Worm (Caenorhabditis elegans): ENCODE data around the gene cdgs-1.

cdgs-1 gene

DNA sequence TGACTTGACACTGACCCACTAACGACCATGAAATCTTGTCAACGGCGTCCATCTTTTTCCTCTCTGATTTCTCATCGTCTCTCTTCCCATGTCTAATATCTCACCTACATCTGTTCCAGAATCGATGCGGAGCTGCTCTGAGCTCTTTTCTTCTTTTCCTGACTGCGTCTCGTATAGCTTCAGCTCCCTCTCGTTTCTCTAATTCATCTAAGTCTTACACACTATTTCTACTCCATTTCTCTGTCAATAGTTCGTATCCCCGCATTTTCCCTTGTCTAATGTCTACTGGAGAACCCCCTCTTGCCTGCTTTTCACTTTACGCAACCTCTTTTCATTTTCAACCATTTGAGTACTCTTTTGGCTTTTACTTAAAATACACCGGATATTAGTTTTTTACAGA is 2.3 kb upstream of the cdgs-1 start, which contains the start of gene ric-3:
Gene ric-3 (plus strand): TSS at position 400 of the 400 bp plus-strand sequence.
- TF ChIP-seq unc-62 (GFP tag; optimal IDR thresholded peaks at IDR 0.05), result no peak

DNA sequence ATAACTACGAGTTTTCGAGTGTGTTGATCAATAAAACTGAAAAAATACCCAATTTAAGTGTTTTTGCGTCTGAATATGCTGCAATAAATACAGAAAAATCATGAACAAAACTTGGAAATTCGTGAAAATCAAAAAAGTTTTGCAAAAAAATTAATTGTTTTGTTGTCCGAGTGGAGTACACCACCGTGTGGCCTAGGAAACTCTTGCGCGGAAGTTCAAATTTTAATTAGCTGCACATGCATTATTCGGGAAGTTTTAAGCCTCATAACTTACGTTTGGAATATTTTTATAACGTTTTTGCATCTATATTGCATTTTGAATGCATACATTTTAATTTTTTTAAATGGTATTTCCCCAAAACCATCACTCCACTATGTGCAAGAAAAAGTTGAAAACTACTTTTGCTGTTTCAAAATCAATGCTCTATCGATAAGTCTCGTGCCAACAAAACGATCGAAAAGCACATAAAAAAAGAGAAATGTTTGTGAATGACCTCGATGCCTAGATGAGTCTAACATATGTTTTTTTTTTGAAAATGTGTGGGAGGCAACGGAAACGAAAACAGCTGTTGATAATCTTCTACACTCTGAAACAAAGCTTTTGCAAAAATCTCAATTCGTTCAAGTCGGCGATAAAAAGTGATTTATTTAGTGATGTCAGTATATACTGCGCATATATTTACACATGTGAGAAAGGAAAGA is 1.0 kb upstream of the cdgs-1 start:
- no peak for TF ChIP-seq unc-62 (GFP tag; optimal IDR thresholded peaks at IDR 0.05)

DNA sequence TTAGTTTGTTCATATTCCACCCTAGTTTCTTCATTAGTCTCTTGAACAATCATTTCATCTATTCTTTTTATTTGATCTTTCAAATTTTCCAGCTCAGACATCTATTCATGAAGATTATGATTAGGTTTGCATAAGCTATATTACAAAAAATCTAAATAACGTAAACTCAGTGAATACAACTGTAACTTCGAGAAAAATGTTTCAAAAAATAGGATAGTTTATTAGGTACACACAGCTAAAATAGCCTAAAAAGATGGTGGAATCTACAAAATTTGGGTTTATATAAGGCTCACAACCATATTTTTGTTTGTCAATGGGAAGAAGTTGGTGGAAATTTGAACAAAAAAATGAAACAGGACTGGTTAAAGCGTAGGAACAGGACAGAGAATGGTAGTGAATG is 2.8 kb downstream of the cdgs-1 start, which contains the start of gene zgpa-1:
Gene zgpa-1 (minus strand): TSS at position 101 of the 400 bp plus-strand sequence.
- TF ChIP-seq unc-62 (GFP tag; optimal IDR thresholded peaks at IDR 0.05), result no peak

DNA sequence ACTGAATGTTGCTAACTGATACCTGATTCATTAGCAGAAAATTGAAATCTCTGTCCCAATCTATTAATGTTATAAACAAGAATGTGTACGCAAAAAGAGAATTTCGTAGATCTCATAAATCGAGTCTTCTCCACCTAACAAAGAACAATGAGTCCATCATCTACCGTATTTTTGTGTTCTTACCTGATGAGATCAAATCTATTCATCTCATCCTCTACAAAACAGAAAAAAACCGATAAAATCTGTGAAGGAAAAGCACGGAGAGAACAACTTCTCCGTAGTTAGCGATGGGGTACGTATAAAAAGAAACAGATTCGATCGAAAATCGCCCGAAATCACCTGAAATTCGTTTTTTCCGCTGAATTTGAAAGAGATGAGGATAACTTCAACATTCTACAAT is 7.0 kb downstream of the cdgs-1 start, which contains the start of gene C33H5.1:
Gene C33H5.1 (plus strand): TSS at position 330 of the 400 bp plus-strand sequence.
- TF ChIP-seq unc-62 (GFP tag; optimal IDR thresholded peaks at IDR 0.05), result no peak

DNA sequence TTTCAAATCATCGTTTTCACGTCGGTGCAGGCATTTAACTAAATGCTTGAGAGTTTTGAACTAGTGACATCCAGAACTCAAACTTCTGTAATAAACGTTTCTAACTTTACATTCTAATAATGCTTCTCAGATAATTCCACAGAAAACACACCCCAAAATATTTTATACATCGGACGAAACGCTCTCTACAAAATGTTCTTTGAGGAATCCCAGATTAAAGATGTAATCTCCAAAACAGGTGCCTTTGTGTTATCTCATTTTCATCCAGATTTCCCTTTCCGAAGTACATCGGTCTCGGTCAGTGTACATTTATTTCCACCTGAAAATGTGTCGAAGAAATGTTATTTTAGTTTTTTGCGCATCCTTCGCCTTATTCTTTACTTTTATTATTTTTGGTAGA is 10.8 kb downstream of the cdgs-1 start, which contains the start of gene C33H5.2:
Gene C33H5.2 (plus strand): TSS at position 301 of the 400 bp plus-strand sequence.
- no peak for TF ChIP-seq unc-62 (GFP tag; optimal IDR thresholded peaks at IDR 0.05)

DNA sequence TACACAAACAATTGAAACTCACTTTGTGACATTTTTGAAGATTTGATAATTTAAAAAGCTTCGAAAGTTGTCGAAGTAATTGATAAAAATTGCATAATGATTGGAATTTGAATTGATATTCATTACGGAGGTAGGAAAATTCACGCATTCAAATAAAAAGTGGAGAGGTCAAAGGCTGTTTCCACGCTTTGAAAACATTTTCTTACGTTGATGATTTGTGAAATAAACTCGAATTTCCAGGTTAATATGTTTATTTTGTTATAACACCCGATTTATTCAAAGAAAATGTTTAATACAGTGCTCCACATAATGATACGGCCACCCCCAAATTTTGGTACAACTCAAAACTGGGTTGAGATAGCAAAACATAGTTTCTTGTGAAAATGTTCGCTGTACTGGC is 12.3 kb downstream of the cdgs-1 start, which contains the start of gene C33H5.16:
Gene C33H5.16 (minus strand): TSS at position 101 of the 400 bp plus-strand sequence.
- TF ChIP-seq unc-62 (GFP tag; optimal IDR thresholded peaks at IDR 0.05), result no peak

DNA sequence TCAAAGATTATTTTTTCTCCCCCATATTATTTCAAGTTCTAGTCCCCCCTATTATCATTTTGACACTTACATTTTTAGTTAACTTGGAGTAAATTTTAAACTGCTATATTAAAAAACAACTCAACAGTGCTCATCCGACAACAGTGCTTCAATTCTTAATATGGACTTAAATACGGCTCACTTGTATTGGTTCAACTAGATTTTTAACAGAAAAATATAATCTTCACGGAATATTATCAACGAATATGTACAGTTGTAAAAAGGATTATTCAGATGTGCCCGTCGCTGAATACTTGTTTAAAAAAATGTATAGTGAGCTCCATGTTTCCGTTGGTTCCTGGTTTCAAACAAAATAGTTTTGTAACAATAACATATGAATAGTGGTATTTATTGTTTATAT is 15.2 kb downstream of the cdgs-1 start:
- no peak for TF ChIP-seq unc-62 (GFP tag; optimal IDR thresholded peaks at IDR 0.05)

DNA sequence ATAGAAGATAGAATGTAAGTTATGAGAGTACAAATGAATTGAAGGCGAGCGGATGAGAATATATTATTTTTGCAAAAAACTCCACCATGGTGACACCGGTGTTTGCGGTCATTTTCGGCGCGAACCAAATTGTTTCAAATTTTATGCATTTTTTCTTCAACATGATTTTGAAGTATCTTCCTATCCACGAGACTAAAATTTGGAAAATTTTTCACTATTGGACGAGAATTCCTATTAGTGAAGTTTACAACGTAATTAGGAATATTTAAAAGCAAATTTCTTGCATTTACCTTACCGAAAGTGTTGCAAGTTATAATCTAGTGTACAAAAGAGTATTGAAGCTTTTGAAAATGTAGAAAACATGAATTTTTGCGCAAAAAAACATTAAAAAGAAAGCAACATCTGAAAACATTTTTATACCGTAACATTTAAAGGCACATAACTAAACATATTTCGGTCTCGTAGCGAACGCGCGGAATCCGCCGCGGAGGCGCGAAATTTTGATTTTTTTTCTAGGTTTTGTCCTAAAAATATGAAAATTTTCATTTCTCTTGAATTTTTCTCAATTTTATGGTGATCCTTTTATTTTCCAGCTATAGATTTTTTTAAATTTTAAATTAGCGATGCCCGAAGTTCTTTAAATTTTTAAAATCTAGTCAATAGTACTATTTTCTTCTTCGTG is 19.0 kb downstream of the cdgs-1 start, which contains the start of gene sgo-1:
Gene sgo-1 (minus strand): TSS at position 51 of the 682 bp plus-strand sequence.
- TF ChIP-seq unc-62 (GFP tag; optimal IDR thresholded peaks at IDR 0.05), result no peak

DNA sequence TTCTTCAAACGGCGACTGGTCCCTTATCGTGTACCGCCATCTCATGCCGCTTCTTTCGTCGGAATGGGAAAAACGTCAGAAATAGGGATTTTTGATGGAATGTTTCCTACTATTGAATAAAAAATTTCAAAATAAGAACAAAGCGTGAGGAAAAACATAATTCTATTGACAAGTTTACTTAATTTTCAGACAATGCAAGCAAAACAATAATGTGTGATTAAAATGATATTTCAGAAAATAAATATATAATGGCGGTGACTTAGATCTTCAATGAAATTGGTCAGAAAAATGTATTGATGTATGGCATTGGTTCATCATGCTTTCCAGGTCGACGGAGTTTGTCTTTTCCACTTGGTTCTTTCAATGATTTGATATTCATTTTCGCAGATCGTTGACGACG is 20.8 kb downstream of the cdgs-1 start, which contains the start of gene ntp-1:
Gene ntp-1 (minus strand): TSS at position 101 of the 400 bp plus-strand sequence.
- no peak for TF ChIP-seq unc-62 (GFP tag; optimal IDR thresholded peaks at IDR 0.05)

DNA sequence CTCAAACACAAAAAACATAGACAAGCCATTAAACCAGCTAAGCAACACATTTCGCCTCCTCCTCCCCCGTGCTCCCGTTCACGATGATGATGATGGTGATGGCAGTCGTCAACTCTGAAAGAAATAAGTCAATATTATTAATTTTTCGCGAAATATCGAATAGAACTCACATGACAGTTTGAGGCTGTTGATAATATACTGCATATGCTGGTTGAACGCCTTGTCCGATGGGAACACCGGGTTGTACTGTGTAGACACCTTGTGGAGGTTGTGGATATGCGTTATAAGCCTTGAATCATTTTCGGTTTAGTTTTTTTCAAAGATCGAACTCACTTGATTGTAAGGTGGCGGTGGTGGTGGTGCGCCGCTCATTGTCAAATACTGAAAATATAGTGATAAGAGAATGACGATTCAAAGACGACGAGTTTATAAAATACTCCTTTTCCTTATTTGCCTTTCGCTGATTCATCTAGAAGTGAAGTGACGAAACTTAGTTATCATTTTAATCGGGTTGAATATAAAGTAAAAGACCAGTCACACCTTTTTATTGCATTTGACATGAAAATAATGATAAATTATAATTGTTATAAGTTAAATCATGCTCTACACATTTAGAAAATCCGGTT is 23.6 kb downstream of the cdgs-1 start, which contains the start of gene C33H5.13:
Gene C33H5.13 (minus strand): TSS at position 443 of the 626 bp plus-strand sequence.
- TF ChIP-seq unc-62 (GFP tag; optimal IDR thresholded peaks at IDR 0.05), result no peak

DNA sequence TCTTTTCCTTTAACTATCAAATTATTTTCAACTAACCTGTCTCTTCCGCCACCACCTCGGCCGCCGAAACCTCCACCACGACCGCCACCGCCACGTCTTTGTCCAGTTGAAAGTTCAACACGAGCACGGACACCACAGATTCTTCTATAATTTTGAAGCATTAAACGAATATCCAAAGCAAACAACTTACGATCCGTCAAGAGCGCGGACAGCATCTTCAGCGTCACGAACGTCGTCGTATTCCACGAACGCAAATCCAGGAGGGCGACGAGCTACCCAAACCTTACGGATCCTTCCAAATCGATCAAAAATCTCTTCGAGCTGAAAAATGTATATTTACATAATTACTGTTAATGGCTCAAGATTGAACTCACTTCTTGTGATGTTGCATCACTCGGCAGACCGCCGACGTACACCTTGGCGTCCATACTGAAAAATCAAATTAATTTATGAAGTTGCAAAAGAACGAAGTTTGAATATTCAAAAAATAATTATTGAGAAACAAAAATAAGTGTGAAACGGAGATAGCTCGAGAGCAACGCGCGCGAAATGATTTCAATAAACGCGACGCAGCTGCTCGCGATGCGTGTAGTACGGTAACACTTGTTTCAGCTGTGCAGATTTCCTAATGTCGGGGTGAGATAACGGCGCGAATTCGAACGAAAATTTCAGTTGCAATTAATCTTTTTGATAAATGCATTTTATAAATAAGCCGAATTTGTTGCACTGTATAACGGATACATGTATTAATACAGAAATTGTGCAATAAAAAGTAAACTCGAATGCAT is 24.5 kb downstream of the cdgs-1 start, which contains the start of gene rsp-6:
Gene rsp-6 (minus strand): TSS at position 429 of the 788 bp plus-strand sequence.
- no peak for TF ChIP-seq unc-62 (GFP tag; optimal IDR thresholded peaks at IDR 0.05)

DNA sequence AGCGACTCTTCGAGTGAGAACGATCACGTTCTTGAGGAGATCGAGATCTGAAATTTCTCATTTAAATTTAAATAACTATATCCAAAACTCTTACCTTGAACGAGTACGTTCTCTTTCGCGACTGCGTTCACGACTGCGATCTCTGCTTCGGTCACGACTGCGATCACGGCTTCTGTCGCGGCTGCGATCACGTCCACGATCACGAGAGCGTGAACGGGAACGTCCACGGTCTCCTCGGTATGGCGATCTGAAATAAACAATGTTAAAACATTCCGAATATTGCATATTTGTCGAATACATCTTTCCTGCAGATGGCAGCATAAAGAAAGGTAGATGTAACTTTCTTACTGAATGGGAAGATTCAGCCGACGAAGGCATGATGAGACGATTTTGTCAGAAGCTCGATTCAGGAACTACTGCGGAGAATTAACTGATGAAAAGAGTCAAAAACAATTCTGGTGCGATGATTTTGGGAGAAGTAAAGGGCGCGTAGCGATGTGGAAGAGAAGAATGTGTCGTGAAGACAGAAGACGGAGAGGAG is 25.3 kb downstream of the cdgs-1 start:
- TF ChIP-seq unc-62 (GFP tag; optimal IDR thresholded peaks at IDR 0.05), result no peak

DNA sequence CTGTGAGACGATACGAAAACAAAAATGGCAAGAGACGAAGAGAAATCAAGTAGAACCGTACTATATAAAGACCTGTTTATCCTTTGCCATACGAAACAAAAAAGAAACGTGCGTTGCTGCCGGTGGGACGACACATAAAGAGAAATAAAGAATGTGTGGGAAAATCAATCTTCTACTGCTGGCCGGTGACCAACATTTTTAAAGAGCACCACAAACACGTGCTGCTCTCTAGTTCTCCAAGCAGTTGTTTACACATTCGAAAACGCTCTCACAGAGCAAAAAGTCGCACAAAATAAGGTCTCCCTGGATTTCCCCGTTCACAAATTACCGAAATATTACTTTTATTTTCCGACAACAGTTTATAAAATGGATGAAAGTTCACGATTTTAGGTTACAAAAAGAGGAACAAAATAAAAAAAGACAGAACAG is 26.0 kb downstream of the cdgs-1 start, which contains the start of gene imp-3:
Gene imp-3 (minus strand): TSS at position 93 of the 429 bp plus-strand sequence.
- no peak for TF ChIP-seq unc-62 (GFP tag; optimal IDR thresholded peaks at IDR 0.05)

DNA sequence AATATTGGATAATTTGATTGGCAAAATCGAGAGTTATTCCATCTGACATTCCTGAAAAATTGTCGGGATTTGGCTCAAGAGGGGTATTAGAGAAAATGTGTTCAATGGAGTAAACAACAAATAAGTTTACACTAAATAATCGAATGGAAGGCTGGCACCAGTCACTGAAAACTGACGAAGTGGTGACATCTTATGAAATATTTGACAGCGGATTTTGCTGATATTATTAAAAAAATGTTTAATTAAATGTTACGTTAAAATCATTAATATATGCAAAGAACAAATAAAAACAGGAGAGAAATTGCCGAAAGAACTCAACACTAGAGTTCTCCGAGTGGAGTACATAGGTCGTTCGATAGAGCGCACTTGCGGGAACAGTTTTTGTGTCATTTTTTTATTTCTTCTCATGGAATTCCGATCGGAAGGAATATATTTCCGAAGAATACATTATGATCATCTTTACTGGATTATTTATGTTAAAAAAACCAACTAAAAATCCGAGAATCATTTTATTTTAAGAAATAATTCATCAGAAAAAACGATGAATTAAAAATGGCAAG is 29.9 kb downstream of the cdgs-1 start, which contains the start of gene tag-322:
Gene tag-322 (minus strand): TSS at position 51 of the 560 bp plus-strand sequence.
- no peak for TF ChIP-seq unc-62 (GFP tag; optimal IDR thresholded peaks at IDR 0.05)
